Fruit fly (Drosophila melanogaster): Measurements from ENCODE around the gene alph.

Gene alph

DNA sequence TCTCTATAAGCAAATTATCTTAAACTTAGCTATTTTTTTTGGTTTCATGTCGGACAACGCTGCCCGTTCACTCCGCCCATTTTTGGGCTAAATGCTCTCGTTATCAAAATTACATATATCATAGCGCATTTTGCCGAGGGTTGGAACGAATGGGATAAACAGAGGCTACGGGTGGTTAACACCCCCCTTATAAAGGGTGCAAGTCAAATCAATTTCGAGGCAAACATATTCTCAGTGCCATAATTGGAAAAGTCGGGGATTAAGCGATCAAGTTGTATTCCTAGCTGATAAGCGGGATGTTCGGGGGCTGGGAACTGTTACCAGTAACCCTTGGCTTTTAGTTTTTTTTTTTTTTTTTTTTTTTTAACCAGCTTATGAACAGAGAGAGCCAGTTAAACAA is 8.3 kb upstream of the alph start:
- TF ChIP-seq Hr96 (GFP tag; optimal IDR thresholded peaks at IDR 0.05) (no peak), CG12768 (GFP tag; optimal IDR thresholded peaks at IDR 0.05) (no peak), CG33017 (tag; optimal IDR thresholded peaks at IDR 0.05) (no peak), tj (GFP tag; optimal IDR thresholded peaks at IDR 0.05) (no peak), cnc (optimal IDR thresholded peaks at IDR 0.05) (no peak), ovo (GFP tag; optimal IDR thresholded peaks at IDR 0.05) (no peak), kay (GFP tag; ENCODE audit: borderline replicate concordance) (no peak), CG5204 (GFP tag; optimal IDR thresholded peaks at IDR 0.05) (no peak), Crg-1 (GFP tag; optimal IDR thresholded peaks at IDR 0.05) (no peak), CG14711 (tag; optimal IDR thresholded peaks at IDR 0.05) (no peak), Mnt (GFP tag; optimal IDR thresholded peaks at IDR 0.05) (no peak), CG11617 (GFP tag; optimal IDR thresholded peaks at IDR 0.05) (no peak), CG7101 (tag; optimal IDR thresholded peaks at IDR 0.05) (no peak), CG1620 (GFP tag; optimal IDR thresholded peaks at IDR 0.05) (no peak), toe (GFP tag; optimal IDR thresholded peaks at IDR 0.05) (no peak), pad (GFP tag; optimal IDR thresholded peaks at IDR 0.05) (no peak), bab1 (GFP tag; optimal IDR thresholded peaks at IDR 0.05) (no peak)

DNA sequence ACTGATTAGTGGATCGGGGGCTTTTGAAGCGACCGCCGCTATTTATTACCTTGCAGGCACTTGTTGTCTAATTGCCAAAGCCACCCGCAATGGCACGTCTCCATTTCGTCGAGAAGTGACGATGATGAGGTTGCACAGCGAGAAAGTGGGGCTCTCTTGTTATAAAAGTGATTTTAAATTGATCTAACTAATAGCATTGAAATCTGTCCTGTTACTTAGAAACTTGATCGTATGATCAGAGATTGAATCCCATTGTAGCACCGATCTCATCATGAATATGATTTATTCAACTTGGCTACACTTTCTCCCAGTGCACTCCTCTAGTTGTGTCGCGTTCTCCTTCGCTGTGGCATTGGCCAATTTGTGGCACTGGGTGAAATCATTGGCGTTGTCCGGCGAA is 7.4 kb upstream of the alph start:
- TF ChIP-seq Mnt (GFP tag; optimal IDR thresholded peaks at IDR 0.05) (no peak), CG7101 (tag; optimal IDR thresholded peaks at IDR 0.05) (no peak), tj (GFP tag; optimal IDR thresholded peaks at IDR 0.05) (no peak), CG5204 (GFP tag; optimal IDR thresholded peaks at IDR 0.05) (no peak), CG7045 (GFP tag; optimal IDR thresholded peaks at IDR 0.05) (no peak), Clk (GFP tag; optimal IDR thresholded peaks at IDR 0.05) (no peak), Crg-1 (GFP tag; optimal IDR thresholded peaks at IDR 0.05) (no peak), kay (GFP tag; ENCODE audit: borderline replicate concordance) (no peak), ovo (GFP tag; optimal IDR thresholded peaks at IDR 0.05) (no peak), CG1620 (GFP tag; optimal IDR thresholded peaks at IDR 0.05) (no peak), cnc (optimal IDR thresholded peaks at IDR 0.05) (no peak), pad (GFP tag; optimal IDR thresholded peaks at IDR 0.05) (no peak), bab1 (GFP tag; optimal IDR thresholded peaks at IDR 0.05) (no peak)

DNA sequence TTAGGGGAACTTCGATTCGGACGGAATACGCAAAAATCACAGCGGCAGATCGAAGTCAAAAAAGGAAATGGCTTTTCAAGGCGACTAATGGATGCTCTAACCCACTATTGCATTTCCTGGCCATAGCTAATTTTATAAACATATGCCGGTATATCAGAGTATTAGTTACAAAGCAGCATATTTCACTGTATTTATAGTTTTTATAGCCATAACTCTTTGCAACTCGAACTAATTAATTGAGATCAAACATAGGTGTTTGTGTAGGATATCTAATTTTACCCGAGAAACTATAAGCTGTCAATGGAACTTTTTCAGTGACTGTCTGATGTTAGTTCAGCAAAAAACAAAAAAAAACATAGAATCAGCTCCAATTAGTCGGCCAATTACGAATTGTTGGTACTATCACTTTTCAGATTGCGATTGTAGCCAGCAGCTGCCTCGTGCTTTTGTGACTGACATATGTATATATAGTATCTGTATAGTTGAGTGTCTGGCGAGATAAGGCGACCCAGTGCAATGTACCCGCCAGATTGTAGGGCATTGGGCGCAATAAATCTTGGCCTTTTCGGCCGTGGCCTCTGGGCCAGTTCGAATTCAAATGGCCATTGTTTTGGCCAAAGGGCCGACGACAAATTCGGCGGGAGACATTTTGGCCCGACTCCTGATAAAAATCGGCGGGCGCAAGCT is 6.5 kb upstream of the alph start:
- no peak for TF ChIP-seq kay (GFP tag; ENCODE audit: borderline replicate concordance)
- TF ChIP-seq ovo (GFP tag; optimal IDR thresholded peaks at IDR 0.05) = no peak
- no peak for TF ChIP-seq Hr96 (GFP tag; optimal IDR thresholded peaks at IDR 0.05)
- no peak for TF ChIP-seq bab1 (GFP tag; optimal IDR thresholded peaks at IDR 0.05)
- no peak for TF ChIP-seq CG7101 (tag; optimal IDR thresholded peaks at IDR 0.05)
- no peak for TF ChIP-seq CG14711 (tag; optimal IDR thresholded peaks at IDR 0.05)
- no peak for TF ChIP-seq Mnt (GFP tag; optimal IDR thresholded peaks at IDR 0.05)
- no peak for TF ChIP-seq CG1620 (GFP tag; optimal IDR thresholded peaks at IDR 0.05)
- TF ChIP-seq CG11617 (GFP tag; optimal IDR thresholded peaks at IDR 0.05) = no peak

DNA sequence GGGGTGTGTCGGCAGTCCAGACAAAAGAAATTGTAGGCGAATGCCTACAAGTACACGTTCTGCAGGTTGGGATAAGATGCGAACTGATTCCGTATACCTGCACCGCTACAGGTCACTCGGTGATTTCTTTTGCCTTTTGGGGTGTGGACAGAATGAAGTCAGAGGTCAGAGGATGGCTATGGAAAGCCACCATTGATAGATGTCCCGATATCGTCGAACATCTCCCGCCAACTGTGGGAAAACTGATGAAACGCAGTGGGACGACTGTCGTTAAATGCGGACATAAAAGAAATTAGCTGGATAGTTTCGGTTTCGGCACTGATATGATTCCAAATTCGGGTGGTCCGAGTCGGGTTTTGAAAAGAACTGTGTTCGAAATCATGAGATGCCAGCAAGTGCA is 4.9 kb upstream of the alph start:
- TF ChIP-seq CG14711 (tag; optimal IDR thresholded peaks at IDR 0.05) (no peak), pad (GFP tag; optimal IDR thresholded peaks at IDR 0.05) (no peak)

DNA sequence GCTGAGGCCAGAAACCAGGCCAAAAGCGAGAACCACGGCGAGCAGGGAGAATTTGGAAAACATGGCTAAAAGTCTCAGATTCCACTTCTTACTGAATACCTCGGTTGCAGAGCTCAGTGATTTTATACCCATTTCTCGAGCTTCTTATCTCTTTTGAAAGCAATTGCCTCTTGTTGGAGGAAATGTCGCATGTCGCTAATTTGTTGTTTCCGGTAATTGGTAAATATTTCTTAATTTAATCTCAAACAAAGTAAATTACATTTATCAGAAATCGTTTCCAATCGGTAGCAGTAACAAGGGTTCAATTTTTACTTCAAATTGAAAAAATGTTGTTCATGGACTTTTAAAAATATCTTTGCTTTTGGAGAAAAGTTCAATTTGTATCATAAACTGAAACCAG is 3.6 kb upstream of the alph start, which contains the start of gene CG7567:
CG7567 (minus strand) TSS at position 101 of the 400 bp plus-strand sequence.
- TF ChIP-seq CG7101 (tag; optimal IDR thresholded peaks at IDR 0.05) (no peak), cic (GFP tag; optimal IDR thresholded peaks at IDR 0.05) (no peak), CG33017 (tag; optimal IDR thresholded peaks at IDR 0.05) (no peak), pad (GFP tag; optimal IDR thresholded peaks at IDR 0.05) (no peak), ovo (GFP tag; optimal IDR thresholded peaks at IDR 0.05) (no peak), Mnt (GFP tag; optimal IDR thresholded peaks at IDR 0.05) (no peak), cnc (optimal IDR thresholded peaks at IDR 0.05) (no peak), CG1620 (GFP tag; optimal IDR thresholded peaks at IDR 0.05) (no peak), toe (GFP tag; optimal IDR thresholded peaks at IDR 0.05) (no peak)

DNA sequence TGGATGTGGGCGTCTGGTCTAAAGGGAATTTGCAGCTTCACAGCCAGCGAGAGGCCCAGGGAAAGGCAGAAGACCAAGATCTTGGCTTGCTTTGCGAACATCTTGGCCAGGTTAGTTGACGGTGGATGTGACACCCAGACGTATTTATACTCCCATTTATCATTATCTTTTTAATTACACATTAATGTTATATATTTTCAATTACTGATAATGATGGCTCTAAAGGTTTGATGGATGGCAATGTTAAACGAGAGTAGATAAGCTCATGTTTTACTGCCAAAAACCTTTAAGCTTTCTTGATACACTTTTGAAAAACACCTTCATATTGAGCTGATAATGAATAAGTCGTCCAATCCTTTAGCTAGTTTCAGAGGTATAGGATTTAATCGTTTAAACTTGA is 2.0 kb upstream of the alph start, which contains the start of gene CG11470:
CG11470 (minus strand) TSS at position 101 of the 400 bp plus-strand sequence.
- TF ChIP-seq CG33017 (tag; optimal IDR thresholded peaks at IDR 0.05) = no peak
- TF ChIP-seq CG7101 (tag; optimal IDR thresholded peaks at IDR 0.05) = no peak
- no peak for TF ChIP-seq toe (GFP tag; optimal IDR thresholded peaks at IDR 0.05)
- no peak for TF ChIP-seq CG11617 (GFP tag; optimal IDR thresholded peaks at IDR 0.05)
- no peak for TF ChIP-seq Clk (GFP tag; optimal IDR thresholded peaks at IDR 0.05)
- no peak for TF ChIP-seq ovo (GFP tag; optimal IDR thresholded peaks at IDR 0.05)
- no peak for TF ChIP-seq Hr96 (GFP tag; optimal IDR thresholded peaks at IDR 0.05)
- TF ChIP-seq CG5204 (GFP tag; optimal IDR thresholded peaks at IDR 0.05) = no peak
- TF ChIP-seq kay (GFP tag; ENCODE audit: borderline replicate concordance) = no peak
- no peak for TF ChIP-seq CG14711 (tag; optimal IDR thresholded peaks at IDR 0.05)
- no peak for TF ChIP-seq Mnt (GFP tag; optimal IDR thresholded peaks at IDR 0.05)
- no peak for TF ChIP-seq tj (GFP tag; optimal IDR thresholded peaks at IDR 0.05)
- no peak for TF ChIP-seq cnc (optimal IDR thresholded peaks at IDR 0.05)
- no peak for TF ChIP-seq CG1620 (GFP tag; optimal IDR thresholded peaks at IDR 0.05)
- no peak for TF ChIP-seq bab1 (GFP tag; optimal IDR thresholded peaks at IDR 0.05)

DNA sequence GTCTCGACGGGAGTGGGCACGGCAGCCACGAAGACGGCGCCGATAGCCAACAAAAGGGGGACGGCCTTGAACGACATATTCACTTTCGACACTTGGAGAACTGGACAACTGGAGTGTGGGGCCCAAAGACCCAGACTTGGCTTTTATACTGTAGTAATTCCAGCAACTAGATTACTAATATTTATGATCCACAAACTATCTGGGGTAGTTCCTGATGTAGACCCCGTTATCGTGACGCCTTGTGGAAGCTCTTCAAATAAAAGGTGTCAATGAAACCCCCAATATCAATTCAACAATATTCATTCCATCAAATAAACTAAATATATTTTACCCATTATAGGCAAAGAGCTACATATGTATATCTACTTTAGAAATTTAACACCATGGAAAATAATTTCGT is 825 bp upstream of the alph start, which contains the start of gene CG31041:
CG31041 (minus strand) TSS at position 101 of the 400 bp plus-strand sequence.
- TF ChIP-seq Clk (GFP tag; optimal IDR thresholded peaks at IDR 0.05) (no peak), CG5204 (GFP tag; optimal IDR thresholded peaks at IDR 0.05) (no peak), CG14711 (tag; optimal IDR thresholded peaks at IDR 0.05) (no peak), Hr96 (GFP tag; optimal IDR thresholded peaks at IDR 0.05) (no peak), CG1620 (GFP tag; optimal IDR thresholded peaks at IDR 0.05) (no peak), kay (GFP tag; ENCODE audit: borderline replicate concordance) (no peak), Crg-1 (GFP tag; optimal IDR thresholded peaks at IDR 0.05) (no peak), toe (GFP tag; optimal IDR thresholded peaks at IDR 0.05) (no peak), pad (GFP tag; optimal IDR thresholded peaks at IDR 0.05) (no peak), CG11617 (GFP tag; optimal IDR thresholded peaks at IDR 0.05) (no peak)

Data from whole organism, adult.